Worm (Caenorhabditis elegans) whole organism, midembryonic: Measurements from ENCODE around the gene srg-41.

Experiments used
- flt-1 ChIP-seq: fragments of 200-800 bp; sonication (Bioruptor generic); IDR thresholded peaks from 2 replicates; pipeline ENCODE4 v1.3.6; 2022; ENCODE audit warnings: missing genetic modification characterization, missing compliant biosample characterization
- klf-2 ChIP-seq: fragments of 200-800 bp; sonication (Bioruptor generic); conservative IDR thresholded peaks from 2 replicates; pipeline ENCODE4 v1.3.6; 2022; ENCODE audit warnings: missing genetic modification reagents, missing genetic modification characterization, missing compliant biosample characterization
- ztf-29 ChIP-seq: fragments of 200-800 bp; sonication (Bioruptor generic); IDR thresholded peaks from 2 replicates; pipeline ENCODE4 v1.3.6; 2022; ENCODE audit warnings: missing genetic modification reagents, missing genetic modification characterization, missing compliant biosample characterization

ce11 chrV:11113607-11114006, 48.1 kb downstream of the srg-41 start, which contains the start of gene math-33:
- TF ChIP-seq flt-1 (GFP tag; lab: Robert Waterston, UW) (no peak), ztf-29 (no peak), klf-2 (GFP tag; lab: Robert Waterston, UW) (no peak)
